Worm (Caenorhabditis elegans): ENCODE measurements around the gene afmd-2.

- TF ChIP-seq F57A8.1 (GFP tag; optimal IDR thresholded peaks at IDR 0.05), result no peak
- no peak for TF ChIP-seq snpc-4 (GFP tag; optimal IDR thresholded peaks at IDR 0.05)
- no peak for TF ChIP-seq snpc-4 (tag; optimal IDR thresholded peaks at IDR 0.05)
- no peak for TF ChIP-seq lin-40 (tag; optimal IDR thresholded peaks at IDR 0.05)
- no peak for TF ChIP-seq repo-1 (tag; optimal IDR thresholded peaks at IDR 0.05)
Measured at ce11 chrIV:13555508-13555907, 46.5 kb downstream of the afmd-2 start.

Data from whole organism, young adult.